Worm (Caenorhabditis elegans) whole organism, L3 larva: ENCODE measurements around the gene hmp-1.

Experiments
- R02D3.7 ChIP-seq: fragments of 150-350 bp; optimal IDR thresholded peaks from 2 replicates; lab custom pipeline; 2014; ENCODE audit warnings: missing biosample characterization, missing genetic modification characterization
- ZK546.5 ChIP-seq: sonication (generic microtip); optimal IDR thresholded peaks from 2 replicates; lab custom pipeline; 2017; ENCODE audit warnings: missing biosample characterization, missing genetic modification characterization
- aly-2 ChIP-seq: fragments of 150-350 bp; optimal IDR thresholded peaks from 2 replicates; lab custom pipeline; 2014; ENCODE audit warnings: missing biosample characterization, missing genetic modification characterization
- ama-1 ChIP-seq: fragments of 150-350 bp; optimal IDR thresholded peaks from 2 replicates; lab custom pipeline; 2018
- ceh-82 ChIP-seq: fragments of 150-350 bp; optimal IDR thresholded peaks from 2 replicates; lab custom pipeline; 2014; ENCODE audit warnings: missing biosample characterization, missing genetic modification characterization
- ceh-9 ChIP-seq: sonication (generic microtip); optimal IDR thresholded peaks from 2 replicates; lab custom pipeline; 2018; ENCODE audit warnings: missing biosample characterization, missing genetic modification characterization
- daf-12 ChIP-seq: fragments of 150-350 bp; optimal IDR thresholded peaks from 2 replicates; lab custom pipeline; 2014; ENCODE audit warnings: missing biosample characterization, missing genetic modification reagents, missing genetic modification characterization
- egl-27 ChIP-seq: sonication (generic microtip); optimal IDR thresholded peaks from 4 replicates; lab custom pipeline; 2017; ENCODE audit warnings: missing biosample characterization, missing genetic modification reagents, missing genetic modification characterization
- egl-5 ChIP-seq: fragments of 150-350 bp; optimal IDR thresholded peaks from 2 replicates; lab custom pipeline; 2017; ENCODE audit warnings: missing biosample characterization, missing genetic modification reagents, missing genetic modification characterization, inconsistent platforms
- elt-1 ChIP-seq: fragments of 150-350 bp; optimal IDR thresholded peaks from 2 replicates; lab custom pipeline; 2014; ENCODE audit warnings: missing biosample characterization, missing genetic modification characterization
- elt-2 ChIP-seq: sonication (generic microtip); optimal IDR thresholded peaks from 2 replicates; lab custom pipeline; 2016; ENCODE audit warnings: missing genetic modification reagents, mild to moderate bottlenecking, missing genetic modification characterization, missing compliant biosample characterization
- elt-3 ChIP-seq, 3 experiments: fragments of 150-350 bp in 1 of 3; sonication (generic microtip) in 2 of 3; optimal IDR thresholded peaks; 2 replicates in 2 of 3; 4 replicates in 1 of 3; lab custom pipeline; 2014 to 2017; ENCODE audit warnings: missing biosample characterization in 3 of 3, missing genetic modification characterization in 3 of 3
- eor-1 ChIP-seq, 2 experiments: fragments of 150-350 bp; optimal IDR thresholded peaks; 2 replicates each; lab custom pipeline; 2014 to 2018; ENCODE audit warnings: missing biosample characterization in 2 of 2, missing genetic modification characterization in 2 of 2
- fkh-2 ChIP-seq: fragments of 150-350 bp; optimal IDR thresholded peaks from 2 replicates; lab custom pipeline; 2014; ENCODE audit warnings: missing biosample characterization, missing genetic modification reagents, missing genetic modification characterization
- hmg-11 ChIP-seq: sonication (generic microtip); optimal IDR thresholded peaks from 2 replicates; lab custom pipeline; 2016; ENCODE audit warnings: missing genetic modification characterization, missing compliant biosample characterization
- jun-1 ChIP-seq: fragments of 150-350 bp; optimal IDR thresholded peaks from 2 replicates; lab custom pipeline; 2014; ENCODE audit warnings: missing biosample characterization, missing genetic modification reagents, missing genetic modification characterization
- lin-15B ChIP-seq: fragments of 150-350 bp; optimal IDR thresholded peaks from 2 replicates; lab custom pipeline; 2014; ENCODE audit warnings: missing biosample characterization, missing genetic modification characterization
- lin-39 ChIP-seq: fragments of 150-350 bp; optimal IDR thresholded peaks from 2 replicates; lab custom pipeline; 2018; ENCODE audit warnings: missing biosample characterization, missing genetic modification reagents, missing genetic modification characterization
- lsy-12 ChIP-seq: sonication (generic microtip); optimal IDR thresholded peaks from 2 replicates; lab custom pipeline; 2016; ENCODE audit warnings: mild to moderate bottlenecking, missing genetic modification characterization, missing compliant biosample characterization
- mdl-1 ChIP-seq: fragments of 150-350 bp; optimal IDR thresholded peaks from 2 replicates; lab custom pipeline; 2014; ENCODE audit warnings: missing biosample characterization, missing genetic modification characterization
- nfya-1 ChIP-seq: sonication (generic microtip); optimal IDR thresholded peaks from 2 replicates; lab custom pipeline; 2017; ENCODE audit warnings: missing genetic modification characterization, mild to moderate bottlenecking, missing compliant biosample characterization, antibody characterized with exemption, moderate library complexity; ENCODE audit not compliant: insufficient read depth
- nhr-11 ChIP-seq: fragments of 150-350 bp; optimal IDR thresholded peaks from 2 replicates; lab custom pipeline; 2014; ENCODE audit warnings: missing biosample characterization, missing genetic modification characterization
- nhr-12 ChIP-seq: fragments of 150-350 bp; optimal IDR thresholded peaks from 2 replicates; lab custom pipeline; 2014; ENCODE audit warnings: missing biosample characterization, missing genetic modification characterization
- nhr-23 ChIP-seq: fragments of 150-350 bp; optimal IDR thresholded peaks from 2 replicates; lab custom pipeline; 2014; ENCODE audit warnings: missing biosample characterization, missing genetic modification reagents, missing genetic modification characterization
- nhr-237 ChIP-seq: fragments of 150-350 bp; optimal IDR thresholded peaks from 2 replicates; lab custom pipeline; 2014; ENCODE audit warnings: missing biosample characterization, missing genetic modification characterization
- nhr-43 ChIP-seq: sonication (generic microtip); optimal IDR thresholded peaks from 2 replicates; lab custom pipeline; 2016; ENCODE audit warnings: mild to moderate bottlenecking, missing genetic modification characterization, missing compliant biosample characterization; ENCODE audit not compliant: poor library complexity, severe bottlenecking
- nhr-77 ChIP-seq: fragments of 150-350 bp; optimal IDR thresholded peaks from 2 replicates; lab custom pipeline; 2014; ENCODE audit warnings: missing biosample characterization, missing genetic modification characterization
- pha-4 ChIP-seq: fragments of 150-350 bp; optimal IDR thresholded peaks from 2 replicates; lab custom pipeline; 2014; ENCODE audit warnings: missing biosample characterization, missing genetic modification reagents, missing genetic modification characterization
- pqm-1 ChIP-seq: fragments of 150-350 bp; optimal IDR thresholded peaks from 2 replicates; lab custom pipeline; 2017; ENCODE audit warnings: missing biosample characterization, missing genetic modification characterization, inconsistent platforms
- sea-2 ChIP-seq: fragments of 150-350 bp; sonication (generic microtip); optimal IDR thresholded peaks from 4 replicates; lab custom pipeline; 2014; ENCODE audit warnings: missing biosample characterization, missing genetic modification reagents, missing genetic modification characterization
- skn-1 ChIP-seq: fragments of 150-350 bp; optimal IDR thresholded peaks from 2 replicates; lab custom pipeline; 2014; ENCODE audit warnings: missing biosample characterization, missing genetic modification characterization
- snpc-4 ChIP-seq: fragments of 150-350 bp; optimal IDR thresholded peaks from 2 replicates; lab custom pipeline; 2014; ENCODE audit warnings: missing biosample characterization, missing genetic modification characterization
- tbx-2 ChIP-seq: sonication (generic microtip); optimal IDR thresholded peaks from 2 replicates; lab custom pipeline; 2016; ENCODE audit warnings: mild to moderate bottlenecking, missing genetic modification characterization, missing compliant biosample characterization
- unc-39 ChIP-seq: sonication (generic microtip); optimal IDR thresholded peaks from 4 replicates; lab custom pipeline; 2017; ENCODE audit warnings: missing biosample characterization, missing genetic modification characterization
- unc-62 ChIP-seq: fragments of 150-350 bp; sonication (generic microtip); optimal IDR thresholded peaks from 4 replicates; lab custom pipeline; 2014; ENCODE audit warnings: missing biosample characterization, missing genetic modification reagents, missing genetic modification characterization
- ztf-11 ChIP-seq: fragments of 150-350 bp; optimal IDR thresholded peaks from 2 replicates; lab custom pipeline; 2014; ENCODE audit warnings: missing biosample characterization, missing genetic modification characterization
- ztf-4 ChIP-seq: fragments of 150-350 bp; optimal IDR thresholded peaks from 2 replicates; lab custom pipeline; 2014; ENCODE audit warnings: missing biosample characterization, missing genetic modification characterization

The hmp-1 gene

ce11 chrV:11818064-11818463 is 27.6 kb upstream of the hmp-1 start:
- no peak for TF ChIP-seq skn-1 (tag; lab: Kevin White, UChicago)
- no peak for TF ChIP-seq nhr-237
- no peak for TF ChIP-seq snpc-4 (tag; lab: Kevin White, UChicago)
- no peak for TF ChIP-seq ztf-11 (tag; lab: Kevin White, UChicago)
- TF ChIP-seq daf-12 (tag; lab: Kevin White, UChicago): no peak
- TF ChIP-seq nhr-11: no peak
- TF ChIP-seq nhr-12 (tag; lab: Kevin White, UChicago): no peak
- TF ChIP-seq lin-15B: no peak
- TF ChIP-seq nhr-77 (tag; lab: Kevin White, UChicago): no peak
- TF ChIP-seq ztf-4 (tag; lab: Kevin White, UChicago): no peak
- no peak for TF ChIP-seq tbx-2 (tag; lab: Kevin White, UChicago)
- TF ChIP-seq lin-39 (tag; lab: Kevin White, UChicago): no peak
- TF ChIP-seq aly-2 (tag; lab: Kevin White, UChicago): no peak
- TF ChIP-seq pha-4 (tag; lab: Kevin White, UChicago): no peak
- TF ChIP-seq lsy-12 (tag; lab: Kevin White, UChicago): no peak
- TF ChIP-seq egl-5 (tag; lab: Kevin White, UChicago): no peak
- TF ChIP-seq ceh-82 (tag; lab: Kevin White, UChicago): no peak
- TF ChIP-seq unc-62 (GFP tag; lab: Kevin White, UChicago): no peak
- TF ChIP-seq hmg-11 (tag; lab: Kevin White, UChicago): no peak

- TF ChIP-seq ZK546.5 (tag; lab: Kevin White, UChicago) (no peak), R02D3.7 (tag; lab: Kevin White, UChicago) (no peak), jun-1 (tag; lab: Kevin White, UChicago) (no peak), elt-3 (tag; optimal IDR thresholded peaks at IDR 0.05; lab: Kevin White, UChicago) (no peak), mdl-1 (tag; lab: Kevin White, UChicago) (no peak), ama-1 (lab: Kevin White, UChicago) (peak; percentile 55), egl-27 (tag; lab: Kevin White, UChicago) (no peak)
These were observed 26.9 kb upstream of the hmp-1 start for ce11 chrV:11818786-11819185.

- TF ChIP-seq ama-1 (lab: Kevin White, UChicago) (peak; percentile 42), ztf-4 (tag; lab: Kevin White, UChicago) (no peak)
These were observed 26.2 kb upstream of the hmp-1 start for ce11 chrV:11819451-11819850.

DNA sequence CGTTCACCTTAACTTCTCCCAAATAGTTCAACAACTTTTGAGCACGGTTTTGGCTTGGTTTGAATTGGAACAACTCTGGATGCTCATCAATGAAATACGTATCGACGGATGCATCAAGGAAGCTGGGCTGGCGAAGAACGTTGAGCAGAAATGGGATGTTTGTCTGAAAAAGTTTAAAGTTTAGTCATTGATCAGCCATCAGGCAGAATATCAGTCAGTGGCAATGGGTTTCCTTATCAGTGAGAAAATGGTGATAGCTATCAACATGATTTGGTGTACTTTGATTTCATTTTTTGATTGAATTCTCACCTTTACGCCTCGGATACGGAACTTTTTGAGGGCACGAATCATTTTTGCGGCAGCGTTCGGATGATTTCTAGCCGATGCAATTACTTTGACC is 25.1 kb upstream of the hmp-1 start:
- TF ChIP-seq lin-39 (tag; lab: Kevin White, UChicago) (no peak), snpc-4 (tag; lab: Kevin White, UChicago) (no peak), elt-2 (tag; lab: Kevin White, UChicago) (peak; percentile 62), pha-4 (tag; lab: Kevin White, UChicago) (no peak), unc-39 (tag; lab: Kevin White, UChicago) (no peak), nhr-23 (tag; lab: Kevin White, UChicago) (no peak), nhr-43 (tag; lab: Kevin White, UChicago) (peak; percentile 34), lin-15B (no peak), pqm-1 (tag; lab: Kevin White, UChicago) (peak; percentile 50), ama-1 (lab: Kevin White, UChicago) (peak; percentile 89), ceh-9 (tag; lab: Kevin White, UChicago) (no peak), fkh-2 (no peak), eor-1 (tag; optimal IDR thresholded peaks at IDR 0.05; lab: Kevin White, UChicago) (no peak), sea-2 (GFP tag; lab: Kevin White, UChicago) (no peak), elt-1 (tag; lab: Kevin White, UChicago) (no peak), nfya-1 (tag; lab: Kevin White, UChicago) (no peak)
